Fruit fly (Drosophila melanogaster): ENCODE results near the gene CG4998.

DNA sequence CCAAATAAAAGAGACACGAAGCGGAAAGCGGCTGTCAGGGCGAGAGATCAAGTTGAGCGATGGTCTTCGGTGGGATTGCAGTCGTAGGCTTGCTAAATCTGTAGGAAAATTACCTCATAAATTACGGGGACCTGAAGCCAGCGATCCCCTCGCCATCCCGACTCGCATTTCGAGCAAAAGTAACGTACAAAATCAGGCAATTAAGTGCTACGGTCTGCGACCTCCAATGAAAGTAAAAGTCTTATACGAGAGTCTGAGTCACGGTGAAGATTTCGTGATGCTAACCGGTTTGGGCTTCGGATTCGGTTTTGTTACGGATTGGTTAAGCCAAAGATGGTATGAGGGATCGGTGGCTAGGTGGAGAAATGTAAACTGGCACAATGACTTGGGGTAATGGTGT is 1.1 kb downstream of the CG4998 start:
- TF ChIP-seq CG8478 (optimal IDR thresholded peaks at IDR 0.05) (no peak), CTCF (optimal IDR thresholded peaks at IDR 0.05) (no peak)

All from S2 (cell line).